Worm (Caenorhabditis elegans): ENCODE results near the gene C28C12.1.

ce11 chrIV:8523981-8524380 is 22.5 kb downstream of the C28C12.1 start:
- TF ChIP-seq nhr-77 (tag; optimal IDR thresholded peaks at IDR 0.05) (no peak), snpc-4 (tag; optimal IDR thresholded peaks at IDR 0.05) (no peak), nhr-28 (tag; optimal IDR thresholded peaks at IDR 0.05) (no peak), fkh-10 (GFP tag; optimal IDR thresholded peaks at IDR 0.05) (no peak), fos-1 (tag; optimal IDR thresholded peaks at IDR 0.05) (no peak), elt-2 (tag; optimal IDR thresholded peaks at IDR 0.05) (no peak), elt-3 (tag; optimal IDR thresholded peaks at IDR 0.05) (no peak), nhr-12 (tag; optimal IDR thresholded peaks at IDR 0.05) (no peak), eor-1 (tag; optimal IDR thresholded peaks at IDR 0.05) (no peak), nhr-11 (tag; optimal IDR thresholded peaks at IDR 0.05) (no peak), ztf-11 (tag; optimal IDR thresholded peaks at IDR 0.05) (no peak), nhr-237 (tag; optimal IDR thresholded peaks at IDR 0.05) (no peak), unc-62 (GFP tag; optimal IDR thresholded peaks at IDR 0.05) (no peak)
